Worm (Caenorhabditis elegans) whole organism, L1 larva: ENCODE data around the gene swip-10.
A peak's percentile ranks its signal among the peaks of the same experiment; 100 is the strongest.

Source experiments
- C04F5.9 ChIP-seq: sonication (generic microtip); optimal IDR thresholded peaks from 2 replicates; lab custom pipeline; 2016; ENCODE audit warnings: missing genetic modification characterization, missing compliant biosample characterization
- C16A3.4 ChIP-seq: fragments of 150-350 bp; optimal IDR thresholded peaks from 2 replicates; lab custom pipeline; 2014; ENCODE audit warnings: missing biosample characterization, missing genetic modification characterization
- C34B4.2 ChIP-seq: sonication (generic microtip); optimal IDR thresholded peaks from 2 replicates; lab custom pipeline; 2017; ENCODE audit warnings: mild to moderate bottlenecking, missing genetic modification characterization, missing compliant biosample characterization
- alr-1 ChIP-seq: fragments of 200-800 bp; sonication (Bioruptor generic); optimal IDR thresholded peaks from 2 replicates; lab custom pipeline; 2018; ENCODE audit warnings: borderline replicate concordance, mild to moderate bottlenecking, missing genetic modification characterization, missing compliant biosample characterization
- blmp-1 ChIP-seq: fragments of 150-350 bp; optimal IDR thresholded peaks from 2 replicates; lab custom pipeline; 2014; ENCODE audit warnings: missing biosample characterization, missing genetic modification characterization
- ceh-63 ChIP-seq: fragments of 200-800 bp; sonication (Bioruptor generic); optimal IDR thresholded peaks from 2 replicates; lab custom pipeline; 2018; ENCODE audit warnings: mild to moderate bottlenecking, missing genetic modification characterization, missing compliant biosample characterization
- ceh-88 ChIP-seq: fragments of 200-800 bp; sonication (Bioruptor generic); IDR thresholded peaks from 2 replicates; pipeline ENCODE4 v1.3.6; 2022; ENCODE audit warnings: missing genetic modification characterization, missing compliant biosample characterization
- ceh-90 ChIP-seq: sonication (generic microtip); optimal IDR thresholded peaks from 2 replicates; lab custom pipeline; 2016; ENCODE audit warnings: missing genetic modification characterization, missing compliant biosample characterization
- ces-1 ChIP-seq: fragments of 150-350 bp; optimal IDR thresholded peaks from 2 replicates; lab custom pipeline; 2014; ENCODE audit warnings: missing biosample characterization, missing genetic modification reagents, missing genetic modification characterization
- dsc-1 ChIP-seq: sonication (generic microtip); optimal IDR thresholded peaks from 2 replicates; lab custom pipeline; 2016; ENCODE audit warnings: mild to moderate bottlenecking, missing genetic modification characterization, missing compliant biosample characterization
- efl-1 ChIP-seq, 4 experiments: fragments of 150-350 bp; optimal IDR thresholded peaks in 3 of 4; peaks in 1 of 4; 1 replicate in 1 of 4; 2 replicates in 3 of 4; lab custom pipeline; 2014; ENCODE audit warnings: missing biosample characterization in 2 of 4, missing genetic modification characterization in 2 of 4, missing genetic modification reagents in 2 of 4
- efl-3 ChIP-seq: fragments of 200-800 bp; sonication (Bioruptor generic); optimal IDR thresholded peaks from 2 replicates; lab custom pipeline; 2018; ENCODE audit warnings: mild to moderate bottlenecking, missing genetic modification characterization, missing compliant biosample characterization
- egl-13 ChIP-seq: sonication (generic microtip); optimal IDR thresholded peaks from 2 replicates; lab custom pipeline; 2016; ENCODE audit warnings: missing genotype, missing genetic modification reagents, missing genetic modification characterization, missing compliant biosample characterization
- egl-27 ChIP-seq, 2 experiments: fragments of 150-350 bp in 1 of 2; sonication (generic microtip); optimal IDR thresholded peaks; 3 replicates each; lab custom pipeline; 2017 to 2018; ENCODE audit warnings: missing biosample characterization in 2 of 2, missing genetic modification characterization in 2 of 2, missing genetic modification reagents in 2 of 2
- elt-2 ChIP-seq: sonication (generic microtip); optimal IDR thresholded peaks from 2 replicates; lab custom pipeline; 2016; ENCODE audit warnings: missing genetic modification characterization, mild to moderate bottlenecking, inconsistent platforms, missing compliant biosample characterization, missing genetic modification reagents
- elt-3 ChIP-seq, 6 experiments: fragments of 150-350 bp in 1 of 6; sonication (generic microtip); optimal IDR thresholded peaks; 2 replicates each; lab custom pipeline; 2017 to 2018; ENCODE audit warnings: missing biosample characterization in 6 of 6, missing genetic modification characterization in 6 of 6, inconsistent platforms in 1 of 6
- ets-5 ChIP-seq: fragments of 200-800 bp; sonication (Bioruptor generic); IDR thresholded peaks from 2 replicates; pipeline ENCODE4 v1.3.6; 2022; ENCODE audit warnings: missing genetic modification characterization, missing compliant biosample characterization
- fkh-8 ChIP-seq: sonication (generic microtip); optimal IDR thresholded peaks from 2 replicates; lab custom pipeline; 2016; ENCODE audit warnings: mild to moderate bottlenecking, missing genetic modification characterization, missing compliant biosample characterization
- fos-1 ChIP-seq: fragments of 150-350 bp; optimal IDR thresholded peaks from 2 replicates; lab custom pipeline; 2014; ENCODE audit warnings: missing biosample characterization, missing genetic modification characterization
- hlh-4 ChIP-seq: sonication (generic microtip); optimal IDR thresholded peaks from 2 replicates; lab custom pipeline; 2016; ENCODE audit warnings: mild to moderate bottlenecking, missing genetic modification characterization, missing compliant biosample characterization
- isw-1 ChIP-seq: fragments of 200-800 bp; sonication (Bioruptor generic); IDR thresholded peaks from 2 replicates; pipeline ENCODE4 v1.3.6; 2022; ENCODE audit warnings: missing genetic modification characterization, missing compliant biosample characterization
- jun-1 ChIP-seq: fragments of 150-350 bp; optimal IDR thresholded peaks from 2 replicates; lab custom pipeline; 2014; ENCODE audit warnings: missing biosample characterization, missing genetic modification reagents, missing genetic modification characterization
- lin-13 ChIP-seq: fragments of 150-350 bp; optimal IDR thresholded peaks from 2 replicates; lab custom pipeline; 2014; ENCODE audit warnings: missing biosample characterization, missing genetic modification reagents, missing genetic modification characterization
- lin-14 ChIP-seq: fragments of 200-800 bp; sonication (Bioruptor generic); optimal IDR thresholded peaks from 2 replicates; lab custom pipeline; 2018; ENCODE audit warnings: mild to moderate bottlenecking, missing genetic modification characterization, moderate library complexity, missing compliant biosample characterization
- lsy-2 ChIP-seq, 2 experiments: fragments of 150-350 bp; optimal IDR thresholded peaks; 2 replicates each; lab custom pipeline; 2014; ENCODE audit warnings: missing biosample characterization in 2 of 2, missing genetic modification characterization in 2 of 2
- mdl-1 ChIP-seq, 2 experiments: fragments of 150-350 bp; optimal IDR thresholded peaks; 2 replicates each; lab custom pipeline; 2014 to 2017; ENCODE audit warnings: missing biosample characterization in 2 of 2, missing genetic modification characterization in 2 of 2, inconsistent platforms in 1 of 2
- mef-2 ChIP-seq: fragments of 150-350 bp; optimal IDR thresholded peaks from 2 replicates; lab custom pipeline; 2014; ENCODE audit warnings: missing biosample characterization, missing genetic modification characterization
- nhr-11 ChIP-seq: fragments of 150-350 bp; optimal IDR thresholded peaks from 2 replicates; lab custom pipeline; 2014; ENCODE audit warnings: missing biosample characterization, missing genetic modification characterization
- nhr-12 ChIP-seq: sonication (generic microtip); optimal IDR thresholded peaks from 2 replicates; lab custom pipeline; 2017; ENCODE audit warnings: missing biosample characterization, missing genetic modification characterization
- nhr-19 ChIP-seq: fragments of 200-800 bp; sonication (Bioruptor generic); conservative IDR thresholded peaks from 2 replicates; pipeline ENCODE4 v1.3.6; 2022; ENCODE audit warnings: missing genetic modification characterization, missing compliant biosample characterization
- nhr-20 ChIP-seq: sonication (generic microtip); optimal IDR thresholded peaks from 2 replicates; lab custom pipeline; 2016; ENCODE audit warnings: mild to moderate bottlenecking, missing genetic modification characterization, missing compliant biosample characterization
- nhr-28 ChIP-seq: fragments of 150-350 bp; optimal IDR thresholded peaks from 2 replicates; lab custom pipeline; 2014; ENCODE audit warnings: missing biosample characterization, missing genetic modification characterization
- nhr-47 ChIP-seq: sonication (generic microtip); optimal IDR thresholded peaks from 2 replicates; lab custom pipeline; 2016; ENCODE audit warnings: mild to moderate bottlenecking, missing genetic modification characterization, moderate library complexity, missing compliant biosample characterization
- nhr-71 ChIP-seq: sonication (generic microtip); optimal IDR thresholded peaks from 2 replicates; lab custom pipeline; 2016; ENCODE audit warnings: mild to moderate bottlenecking, missing genetic modification characterization, moderate library complexity, missing compliant biosample characterization
- nhr-77 ChIP-seq: fragments of 150-350 bp; optimal IDR thresholded peaks from 2 replicates; lab custom pipeline; 2014; ENCODE audit warnings: missing biosample characterization, missing genetic modification characterization
- pag-3 ChIP-seq: sonication (generic microtip); optimal IDR thresholded peaks from 2 replicates; lab custom pipeline; 2017; ENCODE audit warnings: missing genetic modification characterization, mild to moderate bottlenecking, missing compliant biosample characterization, antibody characterized with exemption, borderline replicate concordance; ENCODE audit not compliant: insufficient read depth
- pax-3 ChIP-seq: fragments of 200-800 bp; sonication (Bioruptor generic); optimal IDR thresholded peaks from 2 replicates; lab custom pipeline; 2018; ENCODE audit warnings: mild to moderate bottlenecking, missing genetic modification characterization, moderate library complexity, missing compliant biosample characterization
- pqm-1 ChIP-seq: sonication (generic microtip); optimal IDR thresholded peaks from 3 replicates; lab custom pipeline; 2017; ENCODE audit warnings: missing biosample characterization, missing genetic modification characterization
- rnt-1 ChIP-seq: sonication (generic microtip); optimal IDR thresholded peaks from 2 replicates; lab custom pipeline; 2016; ENCODE audit warnings: mild to moderate bottlenecking, missing genetic modification characterization, moderate library complexity, missing compliant biosample characterization
- skn-1 ChIP-seq: fragments of 150-350 bp; optimal IDR thresholded peaks from 2 replicates; lab custom pipeline; 2014; ENCODE audit warnings: missing biosample characterization, missing genetic modification characterization
- snu-23 ChIP-seq: sonication (generic microtip); optimal IDR thresholded peaks from 2 replicates; lab custom pipeline; 2016; ENCODE audit warnings: missing genetic modification characterization, missing compliant biosample characterization
- sup-37 ChIP-seq: fragments of 200-800 bp; sonication (Bioruptor generic); optimal IDR thresholded peaks from 2 replicates; lab custom pipeline; 2018; ENCODE audit warnings: mild to moderate bottlenecking, missing genetic modification characterization, missing compliant biosample characterization
- tbx-2 ChIP-seq: sonication (generic microtip); optimal IDR thresholded peaks from 2 replicates; lab custom pipeline; 2016; ENCODE audit warnings: missing genetic modification characterization, missing compliant biosample characterization
- unc-130 ChIP-seq: fragments of 150-350 bp; optimal IDR thresholded peaks from 2 replicates; lab custom pipeline; 2017; ENCODE audit warnings: missing biosample characterization, missing genetic modification characterization, inconsistent platforms
- unc-62 ChIP-seq: fragments of 150-350 bp; optimal IDR thresholded peaks from 2 replicates; lab custom pipeline; 2014; ENCODE audit warnings: missing biosample characterization, missing genetic modification reagents, missing genetic modification characterization
- unc-86 ChIP-seq: sonication (generic microtip); optimal IDR thresholded peaks from 2 replicates; lab custom pipeline; 2016; ENCODE audit warnings: missing genetic modification characterization, missing compliant biosample characterization
- vab-15 ChIP-seq: sonication (generic microtip); optimal IDR thresholded peaks from 2 replicates; lab custom pipeline; 2017; ENCODE audit warnings: missing genotype, mild to moderate bottlenecking, missing genetic modification characterization, missing compliant biosample characterization
- zip-4 ChIP-seq: fragments of 200-800 bp; sonication (Bioruptor generic); optimal IDR thresholded peaks from 2 replicates; lab custom pipeline; 2018; ENCODE audit warnings: mild to moderate bottlenecking, missing genetic modification characterization, moderate library complexity, missing compliant biosample characterization
- ztf-11 ChIP-seq, 2 experiments: sonication (generic microtip); optimal IDR thresholded peaks; 2 replicates each; lab custom pipeline; 2016 to 2017; ENCODE audit warnings: missing genetic modification characterization in 2 of 2, missing biosample characterization in 1 of 2, missing compliant biosample characterization in 1 of 2

swip-10 gene

ce11 chrX:2078822-2079221 lies 39.2 kb downstream of the swip-10 start:
- TF ChIP-seq pax-3 (peak; percentile 8), nhr-47 (tag; lab: Kevin White, UChicago) (peak; percentile 51), dsc-1 (tag; lab: Kevin White, UChicago) (peak; percentile 84), hlh-4 (tag; lab: Kevin White, UChicago) (no peak), nhr-71 (tag; lab: Kevin White, UChicago) (peak; percentile 39), C34B4.2 (tag; lab: Kevin White, UChicago) (no peak), fkh-8 (tag; lab: Kevin White, UChicago) (peak; percentile 74), egl-13 (tag; lab: Kevin White, UChicago) (peak; percentile 55), lin-14 (GFP tag; lab: Kevin White, UChicago) (no peak), nhr-11 (peak; percentile 19), zip-4 (no peak)

- no peak for TF ChIP-seq mdl-1 (tag; optimal IDR thresholded peaks at IDR 0.05; lab: Kevin White, UChicago)
- TF ChIP-seq ceh-90 (tag; lab: Kevin White, UChicago), result no peak
- no peak for TF ChIP-seq pqm-1 (tag; lab: Kevin White, UChicago)
- no peak for TF ChIP-seq unc-62 (GFP tag; lab: Kevin White, UChicago)
- no peak for TF ChIP-seq ztf-11 (tag; optimal IDR thresholded peaks at IDR 0.05; lab: Kevin White, UChicago)
- TF ChIP-seq alr-1 (tag; lab: Kevin White, UChicago), result no peak
- TF ChIP-seq rnt-1 (tag; lab: Kevin White, UChicago), result no peak
- TF ChIP-seq lin-14 (GFP tag; lab: Kevin White, UChicago), result peak; percentile 72
- TF ChIP-seq lsy-2 (tag; optimal IDR thresholded peaks at IDR 0.05; lab: Kevin White, UChicago), result no peak
- peak; percentile 14 for TF ChIP-seq dsc-1 (tag; lab: Kevin White, UChicago)
- peak; percentile 71 for TF ChIP-seq nhr-20 (tag; lab: Kevin White, UChicago)
- no peak for TF ChIP-seq C04F5.9 (tag; lab: Kevin White, UChicago)
- TF ChIP-seq ceh-88 (GFP tag; lab: Robert Waterston, UW), result no peak
- no peak for TF ChIP-seq unc-86 (tag; lab: Kevin White, UChicago)
- TF ChIP-seq ceh-63 (GFP tag; lab: Kevin White, UChicago), result no peak
- TF ChIP-seq C34B4.2 (tag; lab: Kevin White, UChicago), result no peak
- no peak for TF ChIP-seq fos-1 (tag; lab: Kevin White, UChicago)
- peak; percentile 76 for TF ChIP-seq nhr-71 (tag; lab: Kevin White, UChicago)
- TF ChIP-seq tbx-2 (tag; lab: Kevin White, UChicago), result peak; percentile 26
- no peak for TF ChIP-seq nhr-11
- no peak for TF ChIP-seq vab-15
- TF ChIP-seq jun-1 (tag; lab: Kevin White, UChicago), result no peak
- no peak for TF ChIP-seq zip-4
- TF ChIP-seq ets-5 (GFP tag; lab: Robert Waterston, UW), result no peak
- TF ChIP-seq unc-130 (tag; lab: Kevin White, UChicago), result no peak
- no peak for TF ChIP-seq sup-37 (GFP tag; lab: Kevin White, UChicago)
- TF ChIP-seq nhr-28 (tag; lab: Kevin White, UChicago), result no peak
- TF ChIP-seq skn-1 (tag; lab: Kevin White, UChicago), result no peak
- no peak for TF ChIP-seq blmp-1 (tag; lab: Kevin White, UChicago)
- TF ChIP-seq lin-13 (GFP tag; lab: Kevin White, UChicago), result no peak
- TF ChIP-seq pax-3, result no peak
- no peak for TF ChIP-seq mef-2 (tag; lab: Kevin White, UChicago)
- TF ChIP-seq ces-1 (GFP tag; lab: Kevin White, UChicago), result no peak
- TF ChIP-seq elt-3 (tag; optimal IDR thresholded peaks at IDR 0.05; lab: Kevin White, UChicago), result peak in 1 of 6 experiments; percentile 43
- TF ChIP-seq elt-2 (tag; lab: Kevin White, UChicago), result no peak
- TF ChIP-seq C16A3.4 (tag; lab: Kevin White, UChicago), result no peak
- TF ChIP-seq isw-1 (GFP tag; lab: Robert Waterston, UW), result no peak
- TF ChIP-seq nhr-77 (tag; lab: Kevin White, UChicago), result no peak
- TF ChIP-seq nhr-19 (GFP tag; lab: Robert Waterston, UW), result peak; percentile 34; the same call in 1 of the 2 replicates
- no peak for TF ChIP-seq efl-3 (GFP tag; lab: Kevin White, UChicago)
- no peak for TF ChIP-seq egl-27 (tag; optimal IDR thresholded peaks at IDR 0.05; lab: Kevin White, UChicago)
- TF ChIP-seq efl-1 (optimal IDR thresholded peaks at IDR 0.05; lab: Kevin White, UChicago), result no peak
- peak in 1 of 2 experiments; percentile 91 for TF ChIP-seq efl-1 (GFP tag; optimal IDR thresholded peaks at IDR 0.05 in 1 of 2; lab: Kevin White, UChicago)
- no peak for TF ChIP-seq pag-3
- no peak for TF ChIP-seq nhr-12 (tag; lab: Kevin White, UChicago)
- TF ChIP-seq fkh-8 (tag; lab: Kevin White, UChicago), result no peak
- peak; percentile 63 for TF ChIP-seq snu-23 (GFP tag; lab: Kevin White, UChicago)
Observed at ce11 chrX:2075169-2075568, 42.9 kb downstream of the swip-10 start.
